Fruit fly (Drosophila melanogaster) whole organism, embryonic: ENCODE results near the gene RhoGAP93B.

Experiments
- Adf1 ChIP-seq: fragments of 200-800 bp; sonication (Bioruptor generic); IDR thresholded peaks from 2 replicates; pipeline ENCODE4 v1.3.6; 2022; ENCODE audit warnings: missing biosample characterization, missing genetic modification characterization
- Aef1 ChIP-seq: fragments of 200-800 bp; sonication (Bioruptor generic); IDR thresholded peaks from 3 replicates; pipeline ENCODE4 v1.3.6; 2022; ENCODE audit warnings: missing biosample characterization, missing genetic modification characterization
- CG11504 ChIP-seq: fragments of 200-800 bp; sonication (Bioruptor generic); optimal IDR thresholded peaks from 3 replicates; lab custom pipeline; 2019; ENCODE audit warnings: missing biosample characterization, mild to moderate bottlenecking, missing genetic modification characterization, moderate library complexity
- CG11723 ChIP-seq: fragments of 200-800 bp; sonication (Bioruptor generic); optimal IDR thresholded peaks from 2 replicates; lab custom pipeline; 2017; ENCODE audit warnings: missing biosample characterization, mild to moderate bottlenecking, missing genetic modification characterization
- CG12071 ChIP-seq: fragments of 200-800 bp; sonication (Bioruptor generic); optimal IDR thresholded peaks from 3 replicates; lab custom pipeline; 2018; ENCODE audit warnings: missing biosample characterization, mild to moderate bottlenecking, missing genetic modification characterization
- CG12659 ChIP-seq: fragments of 200-800 bp; sonication (Bioruptor generic); optimal IDR thresholded peaks from 3 replicates; lab custom pipeline; 2017; ENCODE audit warnings: mild to moderate bottlenecking, missing biosample characterization, missing genetic modification reagents, missing genetic modification characterization
- CG14050 ChIP-seq: fragments of 200-800 bp; sonication (Bioruptor generic); IDR thresholded peaks from 3 replicates; pipeline ENCODE4 v1.3.6; 2022; ENCODE audit warnings: missing biosample characterization, missing genetic modification characterization
- CG14965 ChIP-seq: fragments of 200-800 bp; sonication (Bioruptor generic); optimal IDR thresholded peaks from 2 replicates; lab custom pipeline; 2016; ENCODE audit warnings: missing biosample characterization, missing genetic modification characterization, borderline replicate concordance
- CG15073 ChIP-seq: fragments of 200-800 bp; sonication (Bioruptor generic); optimal IDR thresholded peaks from 2 replicates; lab custom pipeline; 2016; ENCODE audit warnings: missing biosample characterization, missing genetic modification characterization
- CG16863 ChIP-seq: fragments of 200-800 bp; sonication (Bioruptor generic); optimal IDR thresholded peaks from 3 replicates; lab custom pipeline; 2016; ENCODE audit warnings: missing biosample characterization, missing genetic modification characterization
- CG2202 ChIP-seq: fragments of 200-800 bp; sonication (Bioruptor generic); optimal IDR thresholded peaks from 2 replicates; lab custom pipeline; 2018; ENCODE audit warnings: missing biosample characterization, mild to moderate bottlenecking, missing genetic modification characterization
- CG3281 ChIP-seq: fragments of 200-800 bp; sonication (Bioruptor generic); optimal IDR thresholded peaks from 3 replicates; lab custom pipeline; 2017; ENCODE audit warnings: missing biosample characterization, mild to moderate bottlenecking, missing genetic modification characterization
- CG3407 ChIP-seq: fragments of 200-800 bp; sonication (Bioruptor generic); optimal IDR thresholded peaks from 2 replicates; lab custom pipeline; 2018; ENCODE audit warnings: missing biosample characterization, mild to moderate bottlenecking, missing genetic modification characterization
- CG34376 ChIP-seq: fragments of 200-800 bp; sonication (Bioruptor generic); optimal IDR thresholded peaks from 2 replicates; lab custom pipeline; 2018; ENCODE audit warnings: missing biosample characterization, mild to moderate bottlenecking, missing genetic modification characterization
- CG5180 ChIP-seq: fragments of 200-800 bp; sonication (Bioruptor generic); optimal IDR thresholded peaks from 3 replicates; lab custom pipeline; 2017; ENCODE audit warnings: missing biosample characterization, missing genetic modification characterization, mild to moderate bottlenecking, moderate library complexity, missing genetic modification reagents
- CG7271 ChIP-seq: fragments of 200-800 bp; sonication (Bioruptor generic); optimal IDR thresholded peaks from 2 replicates; lab custom pipeline; 2018; ENCODE audit warnings: missing biosample characterization, mild to moderate bottlenecking, missing genetic modification characterization, moderate library complexity
- CG7372 ChIP-seq: fragments of 200-800 bp; sonication (Bioruptor generic); IDR thresholded peaks from 2 replicates; pipeline ENCODE4 v1.3.6; 2022; ENCODE audit warnings: missing biosample characterization, missing genetic modification characterization
- CG7556 ChIP-seq: fragments of 200-800 bp; sonication (Bioruptor generic); optimal IDR thresholded peaks from 2 replicates; lab custom pipeline; 2017; ENCODE audit warnings: missing biosample characterization, mild to moderate bottlenecking, missing genetic modification characterization
- CrebB ChIP-seq: fragments of 200-800 bp; sonication (Bioruptor generic); optimal IDR thresholded peaks from 3 replicates; lab custom pipeline; 2018; ENCODE audit warnings: missing biosample characterization, mild to moderate bottlenecking, missing genetic modification characterization
- Dek ChIP-seq: fragments of 200-800 bp; sonication (Bioruptor generic); optimal IDR thresholded peaks from 3 replicates; lab custom pipeline; 2019; ENCODE audit warnings: missing biosample characterization, mild to moderate bottlenecking, missing genetic modification characterization, moderate library complexity
- Fer2 ChIP-seq: fragments of 200-800 bp; sonication (Bioruptor generic); optimal IDR thresholded peaks from 2 replicates; lab custom pipeline; 2018; ENCODE audit warnings: missing biosample characterization, mild to moderate bottlenecking, missing genetic modification characterization, moderate library complexity
- Hand ChIP-seq: fragments of 200-800 bp; sonication (Bioruptor generic); optimal IDR thresholded peaks from 2 replicates; lab custom pipeline; 2017; ENCODE audit warnings: mild to moderate bottlenecking, missing biosample characterization, missing genetic modification reagents, missing genetic modification characterization
- Lhr ChIP-seq: fragments of 200-800 bp; sonication (Bioruptor generic); optimal IDR thresholded peaks from 3 replicates; lab custom pipeline; 2017; ENCODE audit warnings: mild to moderate bottlenecking, missing biosample characterization, missing genetic modification reagents, missing genetic modification characterization
- MBD-R2 ChIP-seq: fragments of 200-800 bp; sonication (Bioruptor generic); IDR thresholded peaks from 2 replicates; pipeline ENCODE4 v1.3.6; 2022; ENCODE audit warnings: missing biosample characterization, missing genetic modification characterization
- Mad ChIP-seq: fragments of 200-800 bp; sonication (Bioruptor generic); optimal IDR thresholded peaks from 2 replicates; lab custom pipeline; 2016; ENCODE audit warnings: missing biosample characterization, missing genetic modification characterization
- NC2α ChIP-seq: fragments of 200-800 bp; sonication (Bioruptor generic); optimal IDR thresholded peaks from 2 replicates; lab custom pipeline; 2016; ENCODE audit warnings: missing biosample characterization, missing genetic modification characterization
- Six4 ChIP-seq: fragments of 200-800 bp; sonication (Bioruptor generic); optimal IDR thresholded peaks from 2 replicates; lab custom pipeline; 2016; ENCODE audit warnings: missing biosample characterization, missing genetic modification characterization
- Trl ChIP-seq, 3 experiments: fragments of >200 bp in 2 of 3; fragments of 200-800 bp in 1 of 3; sonication (Bioruptor generic) in 1 of 3; optimal IDR thresholded peaks; 2 replicates in 1 of 3; 3 replicates in 2 of 3; lab custom pipeline; 2016 to 2017; ENCODE audit warnings: missing biosample characterization in 1 of 3, missing genetic modification characterization in 1 of 3
- Xbp1 ChIP-seq: fragments of 200-800 bp; sonication (Bioruptor generic); optimal IDR thresholded peaks from 3 replicates; lab custom pipeline; 2016; ENCODE audit warnings: missing biosample characterization, mild to moderate bottlenecking, missing genetic modification characterization
- bab2 ChIP-seq: fragments of 200-800 bp; sonication (Bioruptor generic); optimal IDR thresholded peaks from 2 replicates; lab custom pipeline; 2016; ENCODE audit warnings: missing biosample characterization, missing genetic modification characterization
- da ChIP-seq: fragments of 200-800 bp; sonication (Bioruptor generic); optimal IDR thresholded peaks from 2 replicates; lab custom pipeline; 2016; ENCODE audit warnings: missing biosample characterization, missing genetic modification characterization
- dan ChIP-seq: fragments of 200-800 bp; sonication (Bioruptor generic); IDR thresholded peaks from 2 replicates; pipeline ENCODE4 v1.3.6; 2022; ENCODE audit warnings: missing biosample characterization, missing genetic modification characterization
- emc ChIP-seq: fragments of 200-800 bp; sonication (Bioruptor generic); optimal IDR thresholded peaks from 2 replicates; lab custom pipeline; 2016; ENCODE audit warnings: missing biosample characterization, missing genetic modification characterization
- ewg ChIP-seq: fragments of 200-800 bp; sonication (Bioruptor generic); optimal IDR thresholded peaks from 3 replicates; lab custom pipeline; 2017; ENCODE audit warnings: mild to moderate bottlenecking, missing biosample characterization, missing genetic modification reagents, missing genetic modification characterization
- gce ChIP-seq: fragments of 200-800 bp; sonication (Bioruptor generic); IDR thresholded peaks from 3 replicates; pipeline ENCODE4 v1.3.6; 2022; ENCODE audit warnings: missing biosample characterization, missing genetic modification characterization
- gsb ChIP-seq: fragments of 200-800 bp; sonication (Bioruptor generic); IDR thresholded peaks from 2 replicates; pipeline ENCODE4 v1.3.6; 2022; ENCODE audit warnings: missing biosample characterization, missing genetic modification characterization
- lilli ChIP-seq: fragments of 200-800 bp; sonication (Bioruptor generic); optimal IDR thresholded peaks from 3 replicates; lab custom pipeline; 2016; ENCODE audit warnings: missing biosample characterization, missing genetic modification characterization
- lov ChIP-seq, 2 experiments: fragments of 200-800 bp in 1 of 2; fragments of >200 bp in 1 of 2; sonication (Bioruptor generic) in 1 of 2; IDR thresholded peaks in 1 of 2; optimal IDR thresholded peaks in 1 of 2; 2 replicates in 1 of 2; 3 replicates in 1 of 2; pipeline versions ENCODE4 v1.3.6 to Lab custom; 2017 to 2022; ENCODE audit warnings: missing biosample characterization in 1 of 2, missing genetic modification characterization in 1 of 2
- mirr ChIP-seq: fragments of 200-800 bp; sonication (Bioruptor generic); optimal IDR thresholded peaks from 3 replicates; lab custom pipeline; 2018; ENCODE audit warnings: missing biosample characterization, mild to moderate bottlenecking, missing genetic modification characterization
- nerfin-2 ChIP-seq: fragments of 200-800 bp; sonication (Bioruptor generic); IDR thresholded peaks from 2 replicates; pipeline ENCODE4 v1.3.6; 2022; ENCODE audit warnings: missing biosample characterization, missing genetic modification characterization; ENCODE audit not compliant: partially characterized antibody
- peb ChIP-seq: fragments of 200-800 bp; sonication (Bioruptor generic); IDR thresholded peaks from 2 replicates; pipeline ENCODE4 v1.3.6; 2022; ENCODE audit warnings: missing biosample characterization, missing genetic modification characterization
- pfk ChIP-seq: fragments of 200-800 bp; sonication (Bioruptor generic); optimal IDR thresholded peaks from 2 replicates; lab custom pipeline; 2018; ENCODE audit warnings: missing biosample characterization, mild to moderate bottlenecking, missing genetic modification characterization, moderate library complexity
- sna ChIP-seq: fragments of 200-800 bp; sonication (Bioruptor generic); IDR thresholded peaks from 2 replicates; pipeline ENCODE4 v1.3.6; 2022; ENCODE audit warnings: missing biosample characterization, missing genetic modification characterization; ENCODE audit not compliant: partially characterized antibody
- sr ChIP-seq: fragments of 200-800 bp; sonication (Bioruptor generic); IDR thresholded peaks from 3 replicates; pipeline ENCODE4 v1.3.6; 2022; ENCODE audit warnings: missing biosample characterization, missing genetic modification characterization
- stwl ChIP-seq: fragments of 200-800 bp; sonication (Bioruptor generic); optimal IDR thresholded peaks from 3 replicates; lab custom pipeline; 2018; ENCODE audit warnings: missing biosample characterization, mild to moderate bottlenecking, missing genetic modification characterization, moderate library complexity
- tna ChIP-seq: fragments of 200-800 bp; sonication (Bioruptor generic); IDR thresholded peaks from 2 replicates; pipeline ENCODE4 v1.3.6; 2022; ENCODE audit warnings: missing biosample characterization, missing genetic modification characterization; ENCODE audit not compliant: partially characterized antibody
- trem ChIP-seq: fragments of 200-800 bp; optimal IDR thresholded peaks from 3 replicates; lab custom pipeline; 2019; ENCODE audit warnings: missing biosample characterization, mild to moderate bottlenecking, missing genetic modification characterization, moderate library complexity
- tup ChIP-seq: fragments of 200-800 bp; sonication (Bioruptor generic); optimal IDR thresholded peaks from 2 replicates; lab custom pipeline; 2016; ENCODE audit warnings: missing biosample characterization, mild to moderate bottlenecking, missing genetic modification characterization, moderate library complexity
- zen2 ChIP-seq: fragments of 200-800 bp; sonication (Bioruptor generic); IDR thresholded peaks from 3 replicates; pipeline ENCODE4 v1.3.6; 2022; ENCODE audit warnings: missing biosample characterization, missing genetic modification characterization; ENCODE audit not compliant: partially characterized antibody

The RhoGAP93B gene

dm6 chr3R:21111046-21111480 is 13.4 kb upstream of the RhoGAP93B start, which contains the start of gene Rab11 (continued):
- TF ChIP-seq mirr (GFP tag; lab: Kevin White, UChicago) (no peak), Trl (optimal IDR thresholded peaks at IDR 0.05; lab: Kevin White, UChicago) (no peak), Trl (GFP tag; optimal IDR thresholded peaks at IDR 0.05; lab: Kevin White, UChicago) (no peak), sna (GFP tag; lab: Robert Waterston, UW) (peak; percentile 83), CG34376 (GFP tag; lab: Kevin White, UChicago) (peak; percentile 60), CG3407 (no peak), Hand (GFP tag; lab: Kevin White, UChicago) (no peak), CG14050 (GFP tag; lab: Robert Waterston, UW) (no peak), nerfin-2 (GFP tag; lab: Robert Waterston, UW) (peak; percentile 79), lov (optimal IDR thresholded peaks at IDR 0.05; lab: Kevin White, UChicago) (no peak), lov (GFP tag; IDR thresholded peaks at IDR 0.05; lab: Robert Waterston, UW) (no peak), CG14965 (GFP tag; lab: Kevin White, UChicago) (no peak), trem (tag; lab: Kevin White, UChicago) (peak; percentile 38), Mad (GFP tag; lab: Kevin White, UChicago) (no peak), zen2 (GFP tag; lab: Robert Waterston, UW) (peak; percentile 81; the same call in 1 of the 3 replicates), CG7372 (GFP tag; lab: Robert Waterston, UW) (no peak), stwl (tag; lab: Kevin White, UChicago) (peak; percentile 69), MBD-R2 (0 out of 2 replicates have a peak, but pooled peaks have one; percentile 15), CG5180 (GFP tag; lab: Kevin White, UChicago) (no peak), CG11723 (GFP tag; lab: Kevin White, UChicago) (no peak), dan (GFP tag; lab: Robert Waterston, UW) (no peak), CG7271 (tag; lab: Kevin White, UChicago) (no peak), CG3281 (GFP tag; lab: Kevin White, UChicago) (no peak), CrebB (tag; lab: Kevin White, UChicago) (no peak), tup (GFP tag; lab: Kevin White, UChicago) (no peak), gce (no peak), da (GFP tag; lab: Kevin White, UChicago) (no peak), Aef1 (GFP tag; lab: Robert Waterston, UW) (peak; percentile 18; the same call in 1 of the 3 replicates), bab2 (GFP tag; lab: Kevin White, UChicago) (peak; percentile 28), lilli (GFP tag; lab: Kevin White, UChicago) (peak; percentile 59), Adf1 (GFP tag; lab: Robert Waterston, UW) (no peak), tna (GFP tag; lab: Robert Waterston, UW) (peak; percentile 67), Fer2 (tag; lab: Kevin White, UChicago) (peak; percentile 13), peb (GFP tag; lab: Robert Waterston, UW) (no peak), CG15073 (GFP tag; lab: Kevin White, UChicago) (no peak), CG16863 (GFP tag; lab: Kevin White, UChicago) (no peak), NC2α (GFP tag; lab: Kevin White, UChicago) (no peak), CG7556 (GFP tag; lab: Kevin White, UChicago) (peak; percentile 42), Xbp1 (GFP tag; lab: Kevin White, UChicago) (peak; percentile 71), gsb (GFP tag; lab: Robert Waterston, UW) (no peak), Six4 (GFP tag; lab: Kevin White, UChicago) (peak; percentile 20), Dek (tag; lab: Kevin White, UChicago) (peak; percentile 8), sr (GFP tag; lab: Robert Waterston, UW) (no peak), CG2202 (tag; lab: Kevin White, UChicago) (no peak), pfk (GFP tag; lab: Kevin White, UChicago) (no peak), ewg (GFP tag; lab: Kevin White, UChicago) (peak; percentile 16), Lhr (peak; percentile 21), CG12659 (GFP tag; lab: Kevin White, UChicago) (peak; percentile 56), emc (GFP tag; lab: Kevin White, UChicago) (no peak), CG11504 (peak; percentile 59), CG12071 (GFP tag; lab: Kevin White, UChicago) (no peak)
